Fruit fly (Drosophila melanogaster): ENCODE data around the gene HGTX.

The HGTX gene

dm6 chr3L:14536042-14536684, 63.2 kb downstream of the HGTX start, which contains the start of the genes bbg and CG43246:
bbg (minus strand) TSS chr3L:14536276.
CG43246 (plus strand) TSS chr3L:14536634.
- TF ChIP-seq Sox102F (GFP tag; optimal IDR thresholded peaks at IDR 0.05) (no peak), CG4854 (GFP tag; optimal IDR thresholded peaks at IDR 0.05) (no peak), YL-1 (GFP tag; optimal IDR thresholded peaks at IDR 0.05) (no peak), Vsx1 (GFP tag; optimal IDR thresholded peaks at IDR 0.05) (peak; percentile 39), emc (GFP tag; optimal IDR thresholded peaks at IDR 0.05) (no peak), cwo (GFP tag; optimal IDR thresholded peaks at IDR 0.05) (no peak), sens-2 (GFP tag; IDR thresholded peaks at IDR 0.05) (no peak), kni (GFP tag; optimal IDR thresholded peaks at IDR 0.05) (peak; percentile 19), sug (tag; optimal IDR thresholded peaks at IDR 0.05) (peak; percentile 5), CG16815 (GFP tag; optimal IDR thresholded peaks at IDR 0.05) (no peak), CG17568 (GFP tag; optimal IDR thresholded peaks at IDR 0.05) (no peak), CG12769 (tag; optimal IDR thresholded peaks at IDR 0.05) (peak; percentile 50), CG1792 (GFP tag; optimal IDR thresholded peaks at IDR 0.05) (no peak), CG30431 (GFP tag; optimal IDR thresholded peaks at IDR 0.05) (no peak), CG34376 (GFP tag; optimal IDR thresholded peaks at IDR 0.05) (peak; percentile 7), sqz (GFP tag; optimal IDR thresholded peaks at IDR 0.05) (no peak), CG15269 (tag; optimal IDR thresholded peaks at IDR 0.05) (peak; percentile 37), CG7271 (tag; optimal IDR thresholded peaks at IDR 0.05) (no peak), Gug (GFP tag; IDR thresholded peaks at IDR 0.05) (no peak), CG4282 (GFP tag; optimal IDR thresholded peaks at IDR 0.05) (no peak), CG15073 (GFP tag; optimal IDR thresholded peaks at IDR 0.05) (no peak), chm (GFP tag; IDR thresholded peaks at IDR 0.05) (peak; percentile 17; the same call in 1 of the 2 replicates), Ets65A (GFP tag) (peak; percentile 59), wor (GFP tag; IDR thresholded peaks at IDR 0.05) (no peak), B-H2 (GFP tag; optimal IDR thresholded peaks at IDR 0.05) (peak; percentile 28), z (GFP tag; IDR thresholded peaks at IDR 0.05) (peak; percentile 85), CG7963 (GFP tag; IDR thresholded peaks at IDR 0.05; ENCODE audit: partially characterized antibody) (peak; percentile 35; the same call in 1 of the 3 replicates), nau (GFP tag; optimal IDR thresholded peaks at IDR 0.05) (no peak), Rfx (GFP tag; IDR thresholded peaks at IDR 0.05) (peak; percentile 6; the same call in 1 of the 2 replicates), ase (GFP tag; IDR thresholded peaks at IDR 0.05) (no peak), CG42726 (GFP tag; IDR thresholded peaks at IDR 0.05; ENCODE audit: partially characterized antibody) (no peak), TFAM (GFP tag; optimal IDR thresholded peaks at IDR 0.05) (no peak), NfI (GFP tag; optimal IDR thresholded peaks at IDR 0.05) (no peak), ATbp (GFP tag; optimal IDR thresholded peaks at IDR 0.05) (peak; percentile 68), CG17385 (GFP tag; optimal IDR thresholded peaks at IDR 0.05) (peak; percentile 2), ato (GFP tag; IDR thresholded peaks at IDR 0.05; ENCODE audit: partially characterized antibody) (peak; percentile 40; the same call in 1 of the 2 replicates), toy (GFP tag; IDR thresholded peaks at IDR 0.05) (no peak), Gsc (GFP tag; IDR thresholded peaks at IDR 0.05) (no peak), bsh (GFP tag; optimal IDR thresholded peaks at IDR 0.05) (no peak), Med (GFP tag) (peak; percentile 57), croc (GFP tag; conservative IDR thresholded peaks at IDR 0.05) (no peak), CTCF (GFP tag; optimal IDR thresholded peaks at IDR 0.05) (no peak), Jarid2 (GFP tag; optimal IDR thresholded peaks at IDR 0.05) (peak; percentile 90), bcd (GFP tag; optimal IDR thresholded peaks at IDR 0.05) (no peak), CG2199 (GFP tag; IDR thresholded peaks at IDR 0.05) (peak; percentile 83; the same call in 2 of the 3 replicates), CG12155 (GFP tag; optimal IDR thresholded peaks at IDR 0.05) (no peak), hkb (optimal IDR thresholded peaks at IDR 0.05) (no peak), hkb (GFP tag; IDR thresholded peaks at IDR 0.05) (peak; percentile 37; the same call in 1 of the 2 replicates), CG8290 (GFP tag; optimal IDR thresholded peaks at IDR 0.05) (no peak), CG8290 (tag; optimal IDR thresholded peaks at IDR 0.05) (peak in 1 of 2 experiments; percentile 25), CG10543 (GFP tag; optimal IDR thresholded peaks at IDR 0.05) (peak; percentile 20)
